Fruit fly (Drosophila melanogaster): ENCODE data around the gene wor.

Gene wor

dm6 chr2L:15425530-15426308 lies at the start of gene wor:
Gene wor, minus strand, starts transcription at chr2L:15425580.
- no peak for TF ChIP-seq noc (tag; optimal IDR thresholded peaks at IDR 0.05)

- TF ChIP-seq noc (tag; optimal IDR thresholded peaks at IDR 0.05), result no peak
These were observed 49.5 kb upstream of the wor start for dm6 chr2L:15474911-15475310.

dm6 chr2L:15474402-15474801 lies 49.0 kb upstream of the wor start:
- no peak for TF ChIP-seq noc (tag; optimal IDR thresholded peaks at IDR 0.05)

- TF ChIP-seq noc (tag; optimal IDR thresholded peaks at IDR 0.05), result no peak
These were observed 46.2 kb upstream of the wor start for dm6 chr2L:15471565-15471964.

- TF ChIP-seq noc (tag; optimal IDR thresholded peaks at IDR 0.05), result no peak
These were observed 45.2 kb upstream of the wor start for dm6 chr2L:15470514-15471134.

dm6 chr2L:15468776-15469175 lies 43.4 kb upstream of the wor start:
- TF ChIP-seq noc (tag; optimal IDR thresholded peaks at IDR 0.05), result no peak

- no peak for TF ChIP-seq noc (tag; optimal IDR thresholded peaks at IDR 0.05)
These were observed 40.6 kb upstream of the wor start for dm6 chr2L:15465932-15466331.

dm6 chr2L:15465121-15465520 lies 39.7 kb upstream of the wor start:
- TF ChIP-seq noc (tag; optimal IDR thresholded peaks at IDR 0.05), result no peak

- TF ChIP-seq noc (tag; optimal IDR thresholded peaks at IDR 0.05), result no peak
These were observed 38.1 kb upstream of the wor start for dm6 chr2L:15463515-15463914.

dm6 chr2L:15462998-15463397 lies 37.6 kb upstream of the wor start:
- no peak for TF ChIP-seq noc (tag; optimal IDR thresholded peaks at IDR 0.05)

dm6 chr2L:15458919-15459318 lies 33.5 kb upstream of the wor start:
- TF ChIP-seq noc (tag; optimal IDR thresholded peaks at IDR 0.05), result no peak

- no peak for TF ChIP-seq noc (tag; optimal IDR thresholded peaks at IDR 0.05)
These were observed 32.7 kb upstream of the wor start for dm6 chr2L:15458076-15458475.

- no peak for TF ChIP-seq noc (tag; optimal IDR thresholded peaks at IDR 0.05)
These were observed 16.6 kb upstream of the wor start for dm6 chr2L:15441852-15442549.

dm6 chr2L:15438957-15439356 lies 13.6 kb upstream of the wor start:
- no peak for TF ChIP-seq noc (tag; optimal IDR thresholded peaks at IDR 0.05)

dm6 chr2L:15435655-15436265 lies 10.4 kb upstream of the wor start:
- no peak for TF ChIP-seq noc (tag; optimal IDR thresholded peaks at IDR 0.05)

- no peak for TF ChIP-seq noc (tag; optimal IDR thresholded peaks at IDR 0.05)
These were observed 9.5 kb upstream of the wor start for dm6 chr2L:15434910-15435309.

dm6 chr2L:15433009-15433408 lies 7.6 kb upstream of the wor start, which contains the start of gene CG4161:
Gene CG4161, plus strand, starts transcription at chr2L:15433309.
- no peak for TF ChIP-seq noc (tag; optimal IDR thresholded peaks at IDR 0.05)

Data from whole organism, larva.